ENCODE assay signal across 1 fruit fly cellular context in genomic region chr2L:9430992-9431602, dm6.
TF ChIP-seq lines count a peak whose summit lies in the region.

Gene FucTB, minus strand, starts transcription at chr2L:9431052.
Gene scat, plus strand, starts transcription at chr2L:9431405.

TF ChIP-seq in whole organism, embryonic, 481 proteins besides CTCF, POLR2A, EP300 and RAD21 (continued from another document and continues in another):
- TF ChIP-seq zen (tag; optimal IDR thresholded peaks at IDR 0.05; lab: Kevin White, UChicago) (peak; percentile 96), sim (GFP tag; IDR thresholded peaks at IDR 0.05; lab: Robert Waterston, UW) (peak; percentile 43; the same call in 1 of the 2 replicates), CG7963 (GFP tag; IDR thresholded peaks at IDR 0.05; lab: Robert Waterston, UW; ENCODE audit: partially characterized antibody) (no peak), crol (GFP tag; IDR thresholded peaks at IDR 0.05; lab: Robert Waterston, UW) (peak; percentile 28; the same call in 1 of the 2 replicates), CG2678 (tag; optimal IDR thresholded peaks at IDR 0.05; lab: Kevin White, UChicago) (peak; percentile 93), pho (GFP tag; optimal IDR thresholded peaks at IDR 0.05; lab: Kevin White, UChicago) (peak; percentile 72), Dfd (GFP tag; optimal IDR thresholded peaks at IDR 0.05; lab: Kevin White, UChicago) (no peak), CG11247 (GFP tag; IDR thresholded peaks at IDR 0.05; lab: Robert Waterston, UW) (peak; percentile 91), knrl (GFP tag; IDR thresholded peaks at IDR 0.05; lab: Robert Waterston, UW; ENCODE audit: partially characterized antibody) (peak; percentile 79), mirr (GFP tag; optimal IDR thresholded peaks at IDR 0.05; lab: Kevin White, UChicago) (no peak), CG7745 (tag; optimal IDR thresholded peaks at IDR 0.05; lab: Kevin White, UChicago) (no peak), CG1832 (GFP tag; optimal IDR thresholded peaks at IDR 0.05; lab: Kevin White, UChicago) (no peak), Hr3 (GFP tag; optimal IDR thresholded peaks at IDR 0.05; lab: Kevin White, UChicago) (peak; percentile 98), CG43689 (GFP tag; IDR thresholded peaks at IDR 0.05; lab: Robert Waterston, UW) (peak; percentile 75; the same call in 1 of the 2 replicates), NFAT (GFP tag; IDR thresholded peaks at IDR 0.05; lab: Robert Waterston, UW) (peak; percentile 93), CG11723 (GFP tag; optimal IDR thresholded peaks at IDR 0.05; lab: Kevin White, UChicago) (peak; percentile 90), Ravus (GFP tag; IDR thresholded peaks at IDR 0.05; lab: Robert Waterston, UW) (peak; percentile 52), CG3838 (GFP tag; optimal IDR thresholded peaks at IDR 0.05; lab: Kevin White, UChicago) (peak; percentile 35), CG3726 (GFP tag; IDR thresholded peaks at IDR 0.05; lab: Robert Waterston, UW) (peak; percentile 84), D19B (GFP tag; optimal IDR thresholded peaks at IDR 0.05; lab: Kevin White, UChicago) (peak; percentile 80), Eip74EF (GFP tag; optimal IDR thresholded peaks at IDR 0.05; lab: Kevin White, UChicago) (no peak), ftz-f1 (GFP tag; optimal IDR thresholded peaks at IDR 0.05; lab: Kevin White, UChicago) (peak; percentile 8), Kr (GFP tag; optimal IDR thresholded peaks at IDR 0.05; lab: Kevin White, UChicago) (no peak), pros (GFP tag; optimal IDR thresholded peaks at IDR 0.05; lab: Kevin White, UChicago) (no peak), Vsx1 (GFP tag; optimal IDR thresholded peaks at IDR 0.05; lab: Kevin White, UChicago) (peak; percentile 70), CG10366 (GFP tag; IDR thresholded peaks at IDR 0.05; lab: Robert Waterston, UW) (peak; percentile 89), Neu2 (GFP tag; optimal IDR thresholded peaks at IDR 0.05; lab: Kevin White, UChicago; ENCODE audit: borderline replicate concordance) (no peak), pzg (GFP tag; optimal IDR thresholded peaks at IDR 0.05; lab: Kevin White, UChicago) (peak; percentile 22), CG16815 (GFP tag; optimal IDR thresholded peaks at IDR 0.05; lab: Kevin White, UChicago) (peak; percentile 95), schlank (tag; optimal IDR thresholded peaks at IDR 0.05; lab: Kevin White, UChicago) (peak; percentile 62), CG8924 (tag; optimal IDR thresholded peaks at IDR 0.05; lab: Kevin White, UChicago) (peak; percentile 96), Bgb (GFP tag; IDR thresholded peaks at IDR 0.05; lab: Robert Waterston, UW; ENCODE audit: partially characterized antibody) (peak; percentile 47), PHDP (tag; optimal IDR thresholded peaks at IDR 0.05; lab: Kevin White, UChicago) (peak; percentile 92), Nf-YA (GFP tag; IDR thresholded peaks at IDR 0.05; lab: Robert Waterston, UW) (peak; percentile 69; the same call in 1 of the 2 replicates), CG9817 (tag; optimal IDR thresholded peaks at IDR 0.05; lab: Kevin White, UChicago) (peak; percentile 94), ato (GFP tag; IDR thresholded peaks at IDR 0.05; lab: Robert Waterston, UW; ENCODE audit: partially characterized antibody) (no peak), CG10543 (GFP tag; optimal IDR thresholded peaks at IDR 0.05; lab: Kevin White, UChicago) (peak; percentile 93), inv (GFP tag; IDR thresholded peaks at IDR 0.05; lab: Robert Waterston, UW; ENCODE audit: partially characterized antibody) (peak; percentile 54; the same call in 1 of the 2 replicates), ERR (GFP tag; optimal IDR thresholded peaks at IDR 0.05; lab: Kevin White, UChicago) (no peak), Ets65A (GFP tag; lab: Kevin White, UChicago) (peak; percentile 99), CG3281 (GFP tag; optimal IDR thresholded peaks at IDR 0.05; lab: Kevin White, UChicago) (peak; percentile 88), HmgZ (tag; optimal IDR thresholded peaks at IDR 0.05; lab: Kevin White, UChicago) (peak; percentile 71), CG8089 (GFP tag; optimal IDR thresholded peaks at IDR 0.05; lab: Kevin White, UChicago) (peak; percentile 15), hbn (GFP tag; IDR thresholded peaks at IDR 0.05; lab: Robert Waterston, UW; ENCODE audit: partially characterized antibody) (no peak), CG8359 (GFP tag; optimal IDR thresholded peaks at IDR 0.05; lab: Kevin White, UChicago; ENCODE audit: borderline replicate concordance) (peak; percentile 52), CG11085 (GFP tag; IDR thresholded peaks at IDR 0.05; lab: Robert Waterston, UW) (peak; percentile 88), CG15269 (tag; optimal IDR thresholded peaks at IDR 0.05; lab: Kevin White, UChicago) (peak; percentile 88), CG15479 (GFP tag; optimal IDR thresholded peaks at IDR 0.05; lab: Kevin White, UChicago) (peak; percentile 50), psq (GFP tag; optimal IDR thresholded peaks at IDR 0.05; lab: Kevin White, UChicago) (peak; percentile 86), fd102C (GFP tag; optimal IDR thresholded peaks at IDR 0.05; lab: Kevin White, UChicago) (no peak), croc (GFP tag; conservative IDR thresholded peaks at IDR 0.05; lab: Robert Waterston, UW) (peak; percentile 93), grn (GFP tag; optimal IDR thresholded peaks at IDR 0.05; lab: Kevin White, UChicago) (no peak), CG18619 (GFP tag; optimal IDR thresholded peaks at IDR 0.05; lab: Kevin White, UChicago) (peak; percentile 95), CG2120 (GFP tag; optimal IDR thresholded peaks at IDR 0.05; lab: Kevin White, UChicago) (peak; percentile 89), klu (GFP tag; IDR thresholded peaks at IDR 0.05; lab: Robert Waterston, UW) (peak; percentile 91), nmo (GFP tag; optimal IDR thresholded peaks at IDR 0.05; lab: Kevin White, UChicago) (peak; percentile 98), CG11504 (tag; optimal IDR thresholded peaks at IDR 0.05; lab: Kevin White, UChicago) (peak; percentile 92), insv (GFP tag; optimal IDR thresholded peaks at IDR 0.05; lab: Kevin White, UChicago) (peak in 1 of 2 experiments; percentile 60), ken (GFP tag; IDR thresholded peaks at IDR 0.05; lab: Robert Waterston, UW) (peak; percentile 92), Blimp-1 (GFP tag; optimal IDR thresholded peaks at IDR 0.05; lab: Kevin White, UChicago) (peak; percentile 89), disco-r (GFP tag; optimal IDR thresholded peaks at IDR 0.05; lab: Kevin White, UChicago) (no peak), run (tag; optimal IDR thresholded peaks at IDR 0.05; lab: Kevin White, UChicago) (peak; percentile 38), CG9727 (GFP tag; optimal IDR thresholded peaks at IDR 0.05; lab: Kevin White, UChicago) (peak; percentile 96), CG32767 (GFP tag; IDR thresholded peaks at IDR 0.05; lab: Robert Waterston, UW) (peak; percentile 84; the same call in 1 of the 2 replicates), bowl (GFP tag; IDR thresholded peaks at IDR 0.05; lab: Robert Waterston, UW) (peak; percentile 55; the same call in 1 of the 2 replicates), en (GFP tag; optimal IDR thresholded peaks at IDR 0.05; lab: Kevin White, UChicago) (no peak), Atf6 (GFP tag; IDR thresholded peaks at IDR 0.05; lab: Robert Waterston, UW) (peak; percentile 76), CG16813 (GFP tag; IDR thresholded peaks at IDR 0.05; lab: Robert Waterston, UW; ENCODE audit: partially characterized antibody) (peak; percentile 48; the same call in 1 of the 3 replicates), scrt (GFP tag; optimal IDR thresholded peaks at IDR 0.05; lab: Kevin White, UChicago) (peak; percentile 66), CG10565 (GFP tag; optimal IDR thresholded peaks at IDR 0.05; lab: Kevin White, UChicago) (no peak), Doc3 (GFP tag; IDR thresholded peaks at IDR 0.05; lab: Robert Waterston, UW; ENCODE audit: partially characterized antibody) (no peak), corto (GFP tag; optimal IDR thresholded peaks at IDR 0.05; lab: Kevin White, UChicago) (peak; percentile 39), lilli (GFP tag; optimal IDR thresholded peaks at IDR 0.05; lab: Kevin White, UChicago) (peak; percentile 78), CG6791 (GFP tag; IDR thresholded peaks at IDR 0.05; lab: Robert Waterston, UW; ENCODE audit: partially characterized antibody) (no peak), CG4424 (GFP tag; optimal IDR thresholded peaks at IDR 0.05; lab: Kevin White, UChicago) (peak; percentile 91), CG33213 (GFP tag; optimal IDR thresholded peaks at IDR 0.05; lab: Kevin White, UChicago) (peak; percentile 48), D19A (tag; optimal IDR thresholded peaks at IDR 0.05; lab: Kevin White, UChicago) (no peak), zf30C (GFP tag; optimal IDR thresholded peaks at IDR 0.05; lab: Kevin White, UChicago) (no peak), Hmx (GFP tag; optimal IDR thresholded peaks at IDR 0.05; lab: Kevin White, UChicago) (no peak), Dbx (GFP tag; IDR thresholded peaks at IDR 0.05; lab: Robert Waterston, UW) (peak; percentile 94), bcd (GFP tag; optimal IDR thresholded peaks at IDR 0.05; lab: Kevin White, UChicago) (peak; percentile 95), esg (GFP tag; conservative IDR thresholded peaks at IDR 0.05; lab: Robert Waterston, UW) (peak; percentile 91), tgo (GFP tag; IDR thresholded peaks at IDR 0.05; lab: Robert Waterston, UW) (peak; percentile 94), dpn (GFP tag; optimal IDR thresholded peaks at IDR 0.05; lab: Kevin White, UChicago) (peak; percentile 51 to 92), amos (GFP tag; IDR thresholded peaks at IDR 0.05; lab: Robert Waterston, UW; ENCODE audit: partially characterized antibody) (0 out of 2 replicates have a peak, but pooled peaks have one; percentile 4), Oli (tag; optimal IDR thresholded peaks at IDR 0.05; lab: Kevin White, UChicago) (peak; percentile 88), CG8388 (GFP tag; optimal IDR thresholded peaks at IDR 0.05; lab: Kevin White, UChicago) (peak; percentile 86), cg (GFP tag; optimal IDR thresholded peaks at IDR 0.05; lab: Kevin White, UChicago) (no peak), CG42726 (GFP tag; IDR thresholded peaks at IDR 0.05; lab: Robert Waterston, UW; ENCODE audit: partially characterized antibody) (no peak), sima (GFP tag; optimal IDR thresholded peaks at IDR 0.05; lab: Kevin White, UChicago) (no peak), Awh (GFP tag; IDR thresholded peaks at IDR 0.05; lab: Robert Waterston, UW) (peak; percentile 79), HLH3B (GFP tag; IDR thresholded peaks at IDR 0.05; lab: Robert Waterston, UW) (peak; percentile 92), Usf (GFP tag; optimal IDR thresholded peaks at IDR 0.05; lab: Kevin White, UChicago) (peak; percentile 95), TFAM (GFP tag; optimal IDR thresholded peaks at IDR 0.05; lab: Kevin White, UChicago) (no peak), Scr (GFP tag; IDR thresholded peaks at IDR 0.05; lab: Robert Waterston, UW; ENCODE audit: partially characterized antibody) (peak; percentile 32; the same call in 1 of the 2 replicates), YL-1 (GFP tag; optimal IDR thresholded peaks at IDR 0.05; lab: Kevin White, UChicago) (peak; percentile 41), usp (GFP tag; optimal IDR thresholded peaks at IDR 0.05; lab: Kevin White, UChicago) (no peak), sob (GFP tag; IDR thresholded peaks at IDR 0.05; lab: Robert Waterston, UW) (peak; percentile 94), CG3847 (GFP tag; IDR thresholded peaks at IDR 0.05; lab: Robert Waterston, UW) (peak; percentile 96), Sox100B (GFP tag; optimal IDR thresholded peaks at IDR 0.05; lab: Kevin White, UChicago) (peak; percentile 87), Bteb2 (GFP tag; optimal IDR thresholded peaks at IDR 0.05; lab: Kevin White, UChicago) (peak; percentile 31), CG2712 (tag; optimal IDR thresholded peaks at IDR 0.05; lab: Kevin White, UChicago) (peak; percentile 96), peb (GFP tag; IDR thresholded peaks at IDR 0.05; lab: Robert Waterston, UW) (peak; percentile 73), NfI (GFP tag; optimal IDR thresholded peaks at IDR 0.05; lab: Kevin White, UChicago) (peak; percentile 92), CG12071 (GFP tag; optimal IDR thresholded peaks at IDR 0.05; lab: Kevin White, UChicago) (no peak), trem (tag; optimal IDR thresholded peaks at IDR 0.05; lab: Kevin White, UChicago) (peak; percentile 76), Lpt (GFP tag; optimal IDR thresholded peaks at IDR 0.05; lab: Kevin White, UChicago) (no peak), cato (GFP tag; optimal IDR thresholded peaks at IDR 0.05; lab: Kevin White, UChicago; ENCODE audit: borderline replicate concordance) (peak; percentile 81), CG32772 (GFP tag; IDR thresholded peaks at IDR 0.05; lab: Robert Waterston, UW) (peak; percentile 94), Six4 (GFP tag; optimal IDR thresholded peaks at IDR 0.05; lab: Kevin White, UChicago) (peak; percentile 85), CG11398 (GFP tag; optimal IDR thresholded peaks at IDR 0.05; lab: Kevin White, UChicago) (peak; percentile 35), kni (GFP tag; optimal IDR thresholded peaks at IDR 0.05; lab: Kevin White, UChicago) (peak; percentile 16), luna (GFP tag; optimal IDR thresholded peaks at IDR 0.05; lab: Kevin White, UChicago) (no peak), nom (GFP tag; optimal IDR thresholded peaks at IDR 0.05; lab: Kevin White, UChicago) (no peak), CG7987 (GFP tag; optimal IDR thresholded peaks at IDR 0.05; lab: Kevin White, UChicago) (peak; percentile 60), CG8765 (GFP tag; IDR thresholded peaks at IDR 0.05; lab: Robert Waterston, UW) (peak; percentile 90), maf-S (GFP tag; optimal IDR thresholded peaks at IDR 0.05; lab: Kevin White, UChicago) (peak; percentile 43), CG3163 (GFP tag; optimal IDR thresholded peaks at IDR 0.05; lab: Kevin White, UChicago) (no peak), dmrt99B (tag; optimal IDR thresholded peaks at IDR 0.05; lab: Kevin White, UChicago) (peak; percentile 84), CG8281 (tag; optimal IDR thresholded peaks at IDR 0.05; lab: Kevin White, UChicago) (peak; percentile 73), CG1529 (GFP tag; optimal IDR thresholded peaks at IDR 0.05; lab: Kevin White, UChicago) (peak; percentile 70), pan (optimal IDR thresholded peaks at IDR 0.05; lab: Kevin White, UChicago) (no peak), pan (GFP tag; optimal IDR thresholded peaks at IDR 0.05 in 1 of 2, IDR thresholded peaks at IDR 0.05 in 1 of 2) (peak in 1 of 2 experiments; percentile 90), Opbp (GFP tag; IDR thresholded peaks at IDR 0.05; lab: Robert Waterston, UW; ENCODE audit: partially characterized antibody) (peak; percentile 55; the same call in 1 of the 3 replicates), btn (GFP tag; optimal IDR thresholded peaks at IDR 0.05; lab: Kevin White, UChicago) (no peak), sug (tag; optimal IDR thresholded peaks at IDR 0.05; lab: Kevin White, UChicago) (peak; percentile 87), eyg (GFP tag; optimal IDR thresholded peaks at IDR 0.05; lab: Kevin White, UChicago) (no peak), CG6765 (GFP tag; optimal IDR thresholded peaks at IDR 0.05; lab: Kevin White, UChicago) (peak; percentile 77)
